Fruit fly (Drosophila melanogaster) whole organism, embryonic: ENCODE measurements around the gene dls.

Experiments used
- Antp ChIP-seq: fragments of 200-800 bp; sonication (Bioruptor generic); optimal IDR thresholded peaks from 3 replicates; lab custom pipeline; 2016; ENCODE audit warnings: missing biosample characterization, missing genetic modification characterization
- Asciz ChIP-seq: fragments of 200-800 bp; sonication (Bioruptor generic); optimal IDR thresholded peaks from 2 replicates; lab custom pipeline; 2017; ENCODE audit warnings: missing biosample characterization, mild to moderate bottlenecking, missing genetic modification characterization, missing genetic modification reagents
- CG11398 ChIP-seq: fragments of 200-800 bp; sonication (Bioruptor generic); optimal IDR thresholded peaks from 2 replicates; lab custom pipeline; 2016; ENCODE audit warnings: missing biosample characterization, missing genetic modification characterization
- CG11504 ChIP-seq: fragments of 200-800 bp; sonication (Bioruptor generic); optimal IDR thresholded peaks from 3 replicates; lab custom pipeline; 2019; ENCODE audit warnings: missing biosample characterization, mild to moderate bottlenecking, missing genetic modification characterization, moderate library complexity
- CG12299 ChIP-seq: fragments of 200-800 bp; sonication (Bioruptor generic); optimal IDR thresholded peaks from 2 replicates; lab custom pipeline; 2018; ENCODE audit warnings: missing biosample characterization, mild to moderate bottlenecking, missing genetic modification characterization
- CG1233 ChIP-seq: fragments of 200-800 bp; sonication (Bioruptor generic); optimal IDR thresholded peaks from 4 replicates; lab custom pipeline; 2018; ENCODE audit warnings: missing biosample characterization, mild to moderate bottlenecking, missing genetic modification characterization
- CG15601 ChIP-seq: fragments of 200-800 bp; sonication (Bioruptor generic); optimal IDR thresholded peaks from 3 replicates; lab custom pipeline; 2019; ENCODE audit warnings: missing biosample characterization, mild to moderate bottlenecking, missing genetic modification characterization, moderate library complexity
- CG1647 ChIP-seq: fragments of 200-800 bp; sonication (Bioruptor generic); optimal IDR thresholded peaks from 3 replicates; lab custom pipeline; 2016; ENCODE audit warnings: missing biosample characterization, missing genetic modification characterization
- CG17328 ChIP-seq: fragments of 200-800 bp; sonication (Bioruptor generic); IDR thresholded peaks from 2 replicates; pipeline ENCODE4 v1.3.6; 2022; ENCODE audit warnings: missing biosample characterization, missing genetic modification characterization
- CG17568 ChIP-seq: fragments of 200-800 bp; sonication (Bioruptor generic); optimal IDR thresholded peaks from 2 replicates; lab custom pipeline; 2018; ENCODE audit warnings: missing biosample characterization, mild to moderate bottlenecking, missing genetic modification characterization, moderate library complexity
- CG17612 ChIP-seq: fragments of 200-800 bp; sonication (Bioruptor generic); IDR thresholded peaks from 2 replicates; pipeline ENCODE4 v1.3.6; 2022; ENCODE audit warnings: missing biosample characterization, missing genetic modification characterization
- CG18011 ChIP-seq: fragments of 200-800 bp; sonication (Bioruptor generic); optimal IDR thresholded peaks from 2 replicates; lab custom pipeline; 2017; ENCODE audit warnings: missing biosample characterization, missing genetic modification characterization, mild to moderate bottlenecking, moderate library complexity, missing genotype
- CG2120 ChIP-seq: fragments of 200-800 bp; sonication (Bioruptor generic); optimal IDR thresholded peaks from 3 replicates; lab custom pipeline; 2016; ENCODE audit warnings: missing biosample characterization, missing genetic modification characterization
- CG2712 ChIP-seq: fragments of 200-800 bp; optimal IDR thresholded peaks from 3 replicates; lab custom pipeline; 2019; ENCODE audit warnings: missing biosample characterization, mild to moderate bottlenecking, missing genetic modification characterization, moderate library complexity
- CG33213 ChIP-seq: fragments of 200-800 bp; sonication (Bioruptor generic); optimal IDR thresholded peaks from 3 replicates; lab custom pipeline; 2016; ENCODE audit warnings: missing biosample characterization, missing genetic modification characterization
- CG6254 ChIP-seq: fragments of 200-800 bp; sonication (Bioruptor generic); optimal IDR thresholded peaks from 3 replicates; lab custom pipeline; 2017; ENCODE audit warnings: mild to moderate bottlenecking, missing biosample characterization, missing genetic modification reagents, missing genetic modification characterization
- CG6654 ChIP-seq: fragments of 200-800 bp; sonication (Bioruptor generic); optimal IDR thresholded peaks from 2 replicates; lab custom pipeline; 2017; ENCODE audit warnings: missing biosample characterization, mild to moderate bottlenecking, missing genetic modification characterization
- CG7786 ChIP-seq: fragments of 200-800 bp; sonication (Bioruptor generic); optimal IDR thresholded peaks from 2 replicates; lab custom pipeline; 2016; ENCODE audit warnings: missing biosample characterization, missing genetic modification characterization
- CG8924 ChIP-seq: fragments of 200-800 bp; optimal IDR thresholded peaks from 3 replicates; lab custom pipeline; 2019; ENCODE audit warnings: missing biosample characterization, mild to moderate bottlenecking, missing genetic modification characterization, moderate library complexity
- CG9727 ChIP-seq: fragments of 200-800 bp; sonication (Bioruptor generic); optimal IDR thresholded peaks from 3 replicates; lab custom pipeline; 2017; ENCODE audit warnings: missing biosample characterization, mild to moderate bottlenecking, missing genetic modification characterization
- CG9817 ChIP-seq: fragments of 200-800 bp; sonication (Bioruptor generic); optimal IDR thresholded peaks from 2 replicates; lab custom pipeline; 2018; ENCODE audit warnings: missing biosample characterization, mild to moderate bottlenecking, missing genetic modification characterization, moderate library complexity
- CHES-1-like ChIP-seq: fragments of 200-800 bp; sonication (Bioruptor generic); optimal IDR thresholded peaks from 2 replicates; lab custom pipeline; 2016; ENCODE audit warnings: missing biosample characterization, missing genetic modification characterization
- CTCF ChIP-seq: fragments of 200-800 bp; sonication (Bioruptor generic); optimal IDR thresholded peaks from 2 replicates; lab custom pipeline; 2017; ENCODE audit warnings: missing biosample characterization, mild to moderate bottlenecking, missing genetic modification characterization, moderate library complexity
- D19B ChIP-seq: fragments of 200-800 bp; sonication (Bioruptor generic); optimal IDR thresholded peaks from 2 replicates; lab custom pipeline; 2017; ENCODE audit warnings: missing biosample characterization, mild to moderate bottlenecking, missing genetic modification characterization
- Deaf1 ChIP-seq: fragments of 200-800 bp; optimal IDR thresholded peaks from 3 replicates; lab custom pipeline; 2019; ENCODE audit warnings: missing biosample characterization, mild to moderate bottlenecking, missing genetic modification characterization, moderate library complexity
- Dip3 ChIP-seq: fragments of 200-800 bp; sonication (Bioruptor generic); optimal IDR thresholded peaks from 3 replicates; lab custom pipeline; 2016; ENCODE audit warnings: missing biosample characterization, missing genetic modification characterization
- Doc2 ChIP-seq: fragments of 200-800 bp; sonication (Bioruptor generic); IDR thresholded peaks from 2 replicates; pipeline ENCODE4 v1.3.6; 2022; ENCODE audit warnings: missing biosample characterization, missing genetic modification characterization
- Mes4 ChIP-seq: fragments of 200-800 bp; sonication (Bioruptor generic); optimal IDR thresholded peaks from 2 replicates; lab custom pipeline; 2016; ENCODE audit warnings: missing biosample characterization, missing genetic modification characterization
- Neu2 ChIP-seq: fragments of 200-800 bp; sonication (Bioruptor generic); optimal IDR thresholded peaks from 3 replicates; lab custom pipeline; 2016; ENCODE audit warnings: missing biosample characterization, missing genetic modification characterization, borderline replicate concordance
- NfI ChIP-seq: fragments of 200-800 bp; sonication (Bioruptor generic); optimal IDR thresholded peaks from 3 replicates; lab custom pipeline; 2018; ENCODE audit warnings: missing biosample characterization, mild to moderate bottlenecking, missing genetic modification characterization, moderate library complexity
- PHDP ChIP-seq: fragments of 200-800 bp; sonication (Bioruptor generic); optimal IDR thresholded peaks from 3 replicates; lab custom pipeline; 2018; ENCODE audit warnings: missing biosample characterization, mild to moderate bottlenecking, missing genetic modification characterization, moderate library complexity
- Side ChIP-seq: fragments of 200-800 bp; sonication (Bioruptor generic); optimal IDR thresholded peaks from 2 replicates; lab custom pipeline; 2016; ENCODE audit warnings: missing biosample characterization, missing genetic modification characterization
- TFAM ChIP-seq: fragments of 200-800 bp; sonication (Bioruptor generic); optimal IDR thresholded peaks from 2 replicates; lab custom pipeline; 2017; ENCODE audit warnings: missing biosample characterization, missing genetic modification characterization, inconsistent platforms
- az2 ChIP-seq: fragments of 200-800 bp; sonication (Bioruptor generic); optimal IDR thresholded peaks from 3 replicates; lab custom pipeline; 2016; ENCODE audit warnings: missing biosample characterization, missing genetic modification characterization
- cato ChIP-seq: fragments of 200-800 bp; sonication (Bioruptor generic); optimal IDR thresholded peaks from 2 replicates; lab custom pipeline; 2016; ENCODE audit warnings: missing biosample characterization, missing genetic modification characterization, borderline replicate concordance
- chinmo ChIP-seq: fragments of 200-800 bp; sonication (Bioruptor generic); IDR thresholded peaks from 4 replicates; pipeline ENCODE4 v1.3.6; 2022; ENCODE audit warnings: missing biosample characterization, missing genetic modification characterization; ENCODE audit not compliant: partially characterized antibody
- cwo ChIP-seq: fragments of 200-800 bp; sonication (Bioruptor generic); optimal IDR thresholded peaks from 3 replicates; lab custom pipeline; 2017; ENCODE audit warnings: missing biosample characterization, missing genetic modification characterization, mild to moderate bottlenecking, moderate library complexity, missing genetic modification reagents
- eyg ChIP-seq: fragments of 200-800 bp; sonication (Bioruptor generic); optimal IDR thresholded peaks from 3 replicates; lab custom pipeline; 2016; ENCODE audit warnings: missing biosample characterization, missing genetic modification characterization
- ftz-f1 ChIP-seq: fragments of 200-800 bp; sonication (Bioruptor generic); optimal IDR thresholded peaks from 2 replicates; lab custom pipeline; 2016; ENCODE audit warnings: missing biosample characterization, missing genetic modification characterization
- grn ChIP-seq: fragments of 200-800 bp; sonication (Bioruptor generic); optimal IDR thresholded peaks from 3 replicates; lab custom pipeline; 2017; ENCODE audit warnings: missing biosample characterization, missing genetic modification characterization
- jing ChIP-seq: fragments of 200-800 bp; sonication (Bioruptor generic); optimal IDR thresholded peaks from 2 replicates; lab custom pipeline; 2018; ENCODE audit warnings: missing biosample characterization, mild to moderate bottlenecking, missing genetic modification characterization
- kah ChIP-seq: fragments of 200-800 bp; sonication (Bioruptor generic); optimal IDR thresholded peaks from 2 replicates; lab custom pipeline; 2018; ENCODE audit warnings: missing biosample characterization, mild to moderate bottlenecking, missing genetic modification characterization
- lbe ChIP-seq: fragments of 200-800 bp; sonication (Bioruptor generic); optimal IDR thresholded peaks from 2 replicates; lab custom pipeline; 2016; ENCODE audit warnings: missing biosample characterization, mild to moderate bottlenecking, missing genetic modification characterization
- pzg ChIP-seq: fragments of 200-800 bp; sonication (Bioruptor generic); optimal IDR thresholded peaks from 3 replicates; lab custom pipeline; 2018; ENCODE audit warnings: missing biosample characterization, mild to moderate bottlenecking, missing genetic modification characterization, moderate library complexity
- sqz ChIP-seq: fragments of 200-800 bp; sonication (Bioruptor generic); optimal IDR thresholded peaks from 3 replicates; lab custom pipeline; 2018; ENCODE audit warnings: missing biosample characterization, mild to moderate bottlenecking, missing genetic modification characterization
- stwl ChIP-seq: fragments of 200-800 bp; sonication (Bioruptor generic); optimal IDR thresholded peaks from 3 replicates; lab custom pipeline; 2018; ENCODE audit warnings: missing biosample characterization, mild to moderate bottlenecking, missing genetic modification characterization, moderate library complexity
- tgo ChIP-seq: fragments of 200-800 bp; sonication (Bioruptor generic); IDR thresholded peaks from 3 replicates; pipeline ENCODE4 v1.3.6; 2022; ENCODE audit warnings: missing biosample characterization, missing genetic modification characterization
- toy ChIP-seq: fragments of 200-800 bp; sonication (Bioruptor generic); IDR thresholded peaks from 2 replicates; pipeline ENCODE4 v1.3.6; 2022; ENCODE audit warnings: missing biosample characterization, missing genetic modification characterization
- wor ChIP-seq: fragments of 200-800 bp; sonication (Bioruptor generic); IDR thresholded peaks from 2 replicates; pipeline ENCODE4 v1.3.6; 2022; ENCODE audit warnings: missing biosample characterization, missing genetic modification characterization

The dls gene

dm6 chr3L:16193851-16194709, 7.0 kb upstream of the dls start (continued):
- TF ChIP-seq NfI (GFP tag; lab: Kevin White, UChicago): no peak
- no peak for TF ChIP-seq D19B
- TF ChIP-seq lbe (GFP tag; lab: Kevin White, UChicago): peak; percentile 52
- no peak for TF ChIP-seq eyg
- peak; percentile 66 for TF ChIP-seq CG15601 (tag; lab: Kevin White, UChicago)
- TF ChIP-seq sqz (GFP tag; lab: Kevin White, UChicago): no peak
- TF ChIP-seq CG18011 (GFP tag; lab: Kevin White, UChicago): no peak
- TF ChIP-seq toy: no peak
- no peak for TF ChIP-seq Dip3
- peak; percentile 13 for TF ChIP-seq CG6654 (GFP tag; lab: Kevin White, UChicago)
- no peak for TF ChIP-seq CG17612
- TF ChIP-seq jing (GFP tag; lab: Kevin White, UChicago): no peak
- no peak for TF ChIP-seq grn (GFP tag; lab: Kevin White, UChicago)
- TF ChIP-seq CTCF (GFP tag; lab: Kevin White, UChicago): peak; percentile 6
- peak; percentile 43 for TF ChIP-seq PHDP (tag; lab: Kevin White, UChicago)
- TF ChIP-seq Antp (GFP tag; lab: Kevin White, UChicago): no peak
- no peak for TF ChIP-seq CG9817
- peak; percentile 17 for TF ChIP-seq CG11398 (GFP tag; lab: Kevin White, UChicago)
- no peak for TF ChIP-seq stwl (tag; lab: Kevin White, UChicago)
- peak; percentile 48 for TF ChIP-seq Asciz (GFP tag; lab: Kevin White, UChicago)
- peak; percentile 2 for TF ChIP-seq CG9727 (GFP tag; lab: Kevin White, UChicago)
- TF ChIP-seq CG8924 (tag; lab: Kevin White, UChicago): no peak
- TF ChIP-seq az2: no peak
- no peak for TF ChIP-seq CG1647
- TF ChIP-seq cato (GFP tag; lab: Kevin White, UChicago): no peak
- TF ChIP-seq ftz-f1 (GFP tag; lab: Kevin White, UChicago): no peak
- peak; percentile 17 for TF ChIP-seq Side (GFP tag; lab: Kevin White, UChicago)
- TF ChIP-seq kah (GFP tag; lab: Kevin White, UChicago): peak; percentile 14
- 0 out of 4 replicates have a peak, but pooled peaks have one; percentile 32 for TF ChIP-seq chinmo (GFP tag; lab: Robert Waterston, UW)
- TF ChIP-seq wor (GFP tag; lab: Robert Waterston, UW): no peak
- TF ChIP-seq CHES-1-like (GFP tag; lab: Kevin White, UChicago): no peak
- TF ChIP-seq CG11504 (tag; lab: Kevin White, UChicago): peak; percentile 15
- no peak for TF ChIP-seq tgo (GFP tag; lab: Robert Waterston, UW)
- no peak for TF ChIP-seq pzg
- TF ChIP-seq CG2712: peak; percentile 23
- TF ChIP-seq CG17328 (GFP tag; lab: Robert Waterston, UW): 0 out of 2 replicates have a peak, but pooled peaks have one; percentile 10
- TF ChIP-seq CG33213 (GFP tag; lab: Kevin White, UChicago): no peak
- TF ChIP-seq Mes4 (GFP tag; lab: Kevin White, UChicago): peak; percentile 12
- peak; percentile 41 for TF ChIP-seq CG17568 (GFP tag; lab: Kevin White, UChicago)
- TF ChIP-seq CG7786 (GFP tag; lab: Kevin White, UChicago): no peak
- no peak for TF ChIP-seq CG1233 (GFP tag; lab: Kevin White, UChicago)
- no peak for TF ChIP-seq TFAM (GFP tag; lab: Kevin White, UChicago)
- no peak for TF ChIP-seq Doc2 (GFP tag; lab: Robert Waterston, UW)
- peak; percentile 58 for TF ChIP-seq CG6254
- TF ChIP-seq CG12299 (tag; lab: Kevin White, UChicago): no peak
- peak; percentile 64 for TF ChIP-seq cwo (GFP tag; lab: Kevin White, UChicago)
- TF ChIP-seq Neu2 (GFP tag; lab: Kevin White, UChicago): no peak
- no peak for TF ChIP-seq CG2120
- TF ChIP-seq Deaf1 (tag; lab: Kevin White, UChicago): no peak
